Worm (Caenorhabditis elegans): ENCODE measurements around the gene ZK1086.3.
A peak's percentile ranks its signal among the peaks of the same experiment; 100 is the strongest.

The ZK1086.3 gene

DNA sequence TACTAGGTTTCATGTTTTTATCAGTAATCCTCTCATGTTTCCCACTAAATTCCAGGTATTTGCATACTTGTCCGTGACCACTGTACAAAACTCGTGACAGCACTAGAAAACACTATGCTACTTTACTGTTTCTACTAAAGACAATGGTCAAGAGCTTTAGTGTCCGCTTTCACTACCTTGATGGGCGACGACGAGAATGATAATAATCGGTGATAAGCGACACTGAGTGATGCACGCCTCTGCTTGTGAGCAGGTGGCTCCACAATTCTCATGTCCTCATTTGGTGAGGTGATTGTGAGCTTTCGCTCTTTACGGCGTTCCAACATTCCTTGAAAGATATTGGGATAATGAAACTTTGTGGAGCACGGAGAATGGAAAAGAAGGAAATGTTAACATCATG, 12.6 kb downstream of the ZK1086.3 start:
- TF ChIP-seq elt-2 (tag; optimal IDR thresholded peaks at IDR 0.05) (peak; percentile 71), skn-1 (tag; optimal IDR thresholded peaks at IDR 0.05) (peak; percentile 10), pqm-1 (tag; optimal IDR thresholded peaks at IDR 0.05) (peak; percentile 72), pha-4 (tag; optimal IDR thresholded peaks at IDR 0.05) (peak; percentile 2), nhr-11 (tag; optimal IDR thresholded peaks at IDR 0.05) (no peak)

DNA sequence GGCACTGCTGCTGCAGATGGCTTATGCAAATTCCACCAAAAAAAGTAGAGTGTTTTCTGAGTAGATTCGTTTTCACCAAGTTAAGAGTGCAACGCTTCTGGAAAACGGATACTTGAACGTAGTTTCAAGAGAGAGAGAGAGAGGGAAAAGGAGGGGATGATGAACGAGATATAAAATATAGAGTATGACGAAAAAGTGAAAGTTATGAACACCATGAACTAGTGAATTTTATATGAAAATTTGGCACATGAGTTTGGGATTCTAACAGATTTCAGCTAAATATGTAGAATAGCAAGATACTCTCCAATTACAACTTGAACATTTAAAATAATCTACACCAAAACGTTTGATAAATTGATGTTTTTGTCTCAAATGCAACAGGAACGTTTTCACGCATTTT, 19.1 kb downstream of the ZK1086.3 start, which contains the start of gene obr-3:
Gene obr-3 (minus strand): TSS at position 101 of the 400 bp plus-strand sequence.
- TF ChIP-seq nfya-1 (tag; optimal IDR thresholded peaks at IDR 0.05; ENCODE audit: insufficient read depth), result no peak
- TF ChIP-seq elt-2 (tag; optimal IDR thresholded peaks at IDR 0.05), result no peak
- no peak for TF ChIP-seq elt-3 (tag; optimal IDR thresholded peaks at IDR 0.05)
- no peak for TF ChIP-seq egl-27 (tag; optimal IDR thresholded peaks at IDR 0.05)
- TF ChIP-seq fos-1 (tag; optimal IDR thresholded peaks at IDR 0.05), result no peak
- TF ChIP-seq ceh-28 (tag; optimal IDR thresholded peaks at IDR 0.05), result no peak
- no peak for TF ChIP-seq jun-1 (tag; optimal IDR thresholded peaks at IDR 0.05)
- TF ChIP-seq skn-1 (tag; optimal IDR thresholded peaks at IDR 0.05), result no peak
- TF ChIP-seq unc-39 (tag; optimal IDR thresholded peaks at IDR 0.05), result no peak
- no peak for TF ChIP-seq pha-4 (tag; optimal IDR thresholded peaks at IDR 0.05)
- TF ChIP-seq nhr-28 (tag; optimal IDR thresholded peaks at IDR 0.05), result no peak
- TF ChIP-seq nhr-11 (tag; optimal IDR thresholded peaks at IDR 0.05), result no peak

DNA sequence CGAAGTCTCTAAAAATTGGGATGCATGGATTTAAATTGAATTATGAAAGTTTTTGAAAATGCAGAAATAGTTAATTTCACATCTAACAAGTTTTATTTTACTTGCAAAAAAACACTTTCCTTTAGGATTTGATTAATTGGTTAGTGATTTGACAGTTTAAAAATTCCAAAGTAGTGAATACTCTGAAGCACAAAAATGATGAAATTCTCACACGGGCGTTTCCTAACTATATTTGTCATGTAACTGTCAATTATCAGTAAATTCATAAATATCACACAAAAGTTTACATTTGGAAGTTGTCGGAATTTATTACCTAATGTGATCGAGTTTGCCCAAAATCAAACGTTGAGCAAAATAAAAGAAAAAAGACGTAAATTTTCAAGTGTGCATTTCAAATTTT, 20.5 kb downstream of the ZK1086.3 start:
- TF ChIP-seq pha-4 (tag; optimal IDR thresholded peaks at IDR 0.05), result no peak
- no peak for TF ChIP-seq ceh-28 (tag; optimal IDR thresholded peaks at IDR 0.05)
- TF ChIP-seq unc-39 (tag; optimal IDR thresholded peaks at IDR 0.05), result no peak
- TF ChIP-seq mdl-1 (tag; optimal IDR thresholded peaks at IDR 0.05), result no peak
- no peak for TF ChIP-seq snpc-4 (tag; optimal IDR thresholded peaks at IDR 0.05)
- no peak for TF ChIP-seq hmg-11 (tag; optimal IDR thresholded peaks at IDR 0.05)

DNA sequence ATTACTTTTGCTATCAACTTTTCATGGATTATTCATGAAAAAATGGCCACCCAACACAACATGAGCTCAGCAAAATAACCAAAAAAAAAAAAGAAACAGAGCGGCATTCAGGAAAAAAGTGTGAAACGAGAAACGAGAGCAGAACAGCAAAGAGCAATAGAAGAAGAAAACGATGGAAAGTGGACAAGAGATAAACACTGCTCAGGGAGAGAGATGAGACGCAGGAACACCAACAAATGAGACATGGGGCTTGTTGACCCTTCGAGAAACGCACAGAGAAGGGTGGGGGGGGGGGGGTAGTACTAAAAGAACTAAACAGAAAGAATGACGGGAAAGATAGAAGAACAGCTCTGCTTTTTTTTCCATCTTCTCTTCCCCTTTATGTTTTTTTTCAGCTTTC, 21.3 kb downstream of the ZK1086.3 start:
- no peak for TF ChIP-seq mml-1 (tag; optimal IDR thresholded peaks at IDR 0.05)
- peak; percentile 35 for TF ChIP-seq hmg-11 (tag; optimal IDR thresholded peaks at IDR 0.05)
- peak; percentile 1 for TF ChIP-seq lin-39 (tag; optimal IDR thresholded peaks at IDR 0.05)
- no peak for TF ChIP-seq R02D3.7 (tag; optimal IDR thresholded peaks at IDR 0.05)
- no peak for TF ChIP-seq ztf-11 (tag; optimal IDR thresholded peaks at IDR 0.05)
- TF ChIP-seq pha-4 (tag; optimal IDR thresholded peaks at IDR 0.05), result peak; percentile 57
- TF ChIP-seq nfya-1 (tag; optimal IDR thresholded peaks at IDR 0.05; ENCODE audit: insufficient read depth), result peak; percentile 44
- peak; percentile 44 for TF ChIP-seq egl-5 (tag; optimal IDR thresholded peaks at IDR 0.05)
- TF ChIP-seq ceh-9 (tag; optimal IDR thresholded peaks at IDR 0.05), result no peak

DNA sequence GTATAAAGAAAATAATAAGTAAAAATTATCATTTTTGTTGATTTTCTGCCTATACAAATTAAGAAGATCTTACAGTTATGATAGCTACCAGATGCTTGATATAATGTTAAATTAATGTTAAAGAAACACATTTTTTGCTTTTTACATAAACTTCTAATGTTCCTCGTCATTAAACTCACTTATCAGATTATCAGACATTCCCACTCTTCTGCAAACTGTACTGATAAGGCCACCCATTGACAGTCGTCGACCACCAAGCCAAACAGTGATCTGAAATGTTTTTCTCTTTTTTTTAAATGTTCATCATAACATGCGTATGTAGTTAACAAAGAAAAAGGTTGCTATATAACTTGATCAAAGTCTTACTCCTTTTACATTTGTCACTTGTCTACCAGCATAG, 28.2 kb downstream of the ZK1086.3 start:
- TF ChIP-seq jun-1 (tag; optimal IDR thresholded peaks at IDR 0.05), result no peak
- TF ChIP-seq fkh-2 (tag; optimal IDR thresholded peaks at IDR 0.05), result no peak
- peak; percentile 26 for TF ChIP-seq pqm-1 (tag; optimal IDR thresholded peaks at IDR 0.05)

DNA sequence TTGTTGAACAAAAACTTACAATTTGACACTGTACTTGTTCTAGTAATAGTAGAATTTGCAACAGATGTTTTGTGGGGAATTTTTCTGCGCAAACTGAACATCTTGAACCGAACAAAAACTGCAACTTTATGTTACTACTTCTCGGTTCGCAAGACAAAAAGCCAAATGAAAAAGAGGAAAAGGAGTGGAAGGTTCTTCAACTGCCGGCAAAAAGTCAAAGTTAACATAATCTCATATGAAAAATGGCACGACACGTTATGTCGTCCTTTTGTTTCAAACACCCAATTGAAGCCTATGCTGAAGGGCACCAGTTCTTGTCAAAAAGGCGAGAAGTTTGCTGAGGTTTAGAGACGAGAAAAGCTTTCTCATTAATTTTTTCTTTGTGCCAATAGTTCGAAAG, 32.9 kb downstream of the ZK1086.3 start, which contains the start of gene twk-23:
Gene twk-23 (minus strand): TSS at position 101 of the 400 bp plus-strand sequence.
- TF ChIP-seq elt-3 (tag; optimal IDR thresholded peaks at IDR 0.05), result no peak
- no peak for TF ChIP-seq nhr-76 (tag; optimal IDR thresholded peaks at IDR 0.05)
- no peak for TF ChIP-seq snpc-4 (tag; optimal IDR thresholded peaks at IDR 0.05)
- TF ChIP-seq egl-5 (tag; optimal IDR thresholded peaks at IDR 0.05), result no peak
- TF ChIP-seq egl-27 (tag; optimal IDR thresholded peaks at IDR 0.05), result no peak
- TF ChIP-seq unc-39 (tag; optimal IDR thresholded peaks at IDR 0.05), result no peak
- no peak for TF ChIP-seq fos-1 (tag; optimal IDR thresholded peaks at IDR 0.05)
- TF ChIP-seq fkh-2 (tag; optimal IDR thresholded peaks at IDR 0.05), result no peak
- no peak for TF ChIP-seq ZK546.5 (tag; optimal IDR thresholded peaks at IDR 0.05)
- no peak for TF ChIP-seq nhr-23 (tag; optimal IDR thresholded peaks at IDR 0.05)
- no peak for TF ChIP-seq ceh-82 (tag; optimal IDR thresholded peaks at IDR 0.05)
- no peak for TF ChIP-seq hmg-11 (tag; optimal IDR thresholded peaks at IDR 0.05)

DNA sequence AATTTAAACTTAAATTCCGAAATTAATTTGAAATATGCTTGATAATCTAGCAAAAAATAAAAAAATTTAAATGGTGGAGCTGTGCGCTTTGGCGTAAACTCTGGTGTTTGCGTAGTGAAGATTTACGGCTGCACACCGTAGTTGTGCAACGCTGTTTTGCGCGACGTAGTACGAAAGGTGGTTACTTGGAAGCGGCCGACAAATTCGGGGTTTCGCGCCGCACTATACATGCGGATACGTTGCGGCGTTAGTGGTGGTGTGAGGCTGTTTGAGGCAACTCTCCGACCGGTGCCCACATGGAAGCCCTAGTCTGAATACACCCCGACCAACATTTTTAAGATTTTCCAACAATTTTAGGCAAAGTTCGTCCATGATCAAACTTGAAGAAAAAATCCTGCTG, 42.8 kb downstream of the ZK1086.3 start:
- no peak for TF ChIP-seq elt-1 (tag; optimal IDR thresholded peaks at IDR 0.05)

Measured in whole organism, L3 larva.